Worm (Caenorhabditis elegans): ENCODE results near the gene F53A2.9.

Gene F53A2.9

DNA sequence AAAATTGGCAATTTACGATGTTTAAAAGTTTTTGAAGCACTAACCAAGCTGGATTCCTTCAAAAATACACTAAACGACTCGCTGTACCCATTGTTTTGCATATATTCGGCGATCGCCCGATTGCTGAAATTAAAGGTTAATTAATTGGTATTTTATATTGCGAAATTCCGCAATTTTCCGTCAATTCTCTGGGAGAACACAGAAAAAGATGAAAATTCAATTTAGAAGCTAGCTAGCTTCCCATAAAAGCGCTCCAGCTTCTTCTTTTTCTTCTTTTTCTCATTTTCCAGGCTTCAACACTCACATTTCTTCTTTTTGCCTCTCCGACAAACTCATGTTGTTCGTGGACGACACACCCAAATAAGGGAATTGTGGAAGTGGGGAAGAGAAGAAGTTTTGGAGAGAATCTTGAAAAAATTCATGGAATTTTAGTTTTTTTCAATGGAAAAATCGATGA, 17.2 kb upstream of the F53A2.9 start, which contains the start of gene lis-1:
Gene lis-1, minus strand, starts transcription at position 407 of the 457 bp plus-strand sequence.
- peak in 1 of 3 experiments; percentile 23 for TF ChIP-seq lin-35 (GFP tag; optimal IDR thresholded peaks at IDR 0.05)
- no peak for TF ChIP-seq hsf-1 (GFP tag; IDR thresholded peaks at IDR 0.05)
- TF ChIP-seq chd-7 (tag; optimal IDR thresholded peaks at IDR 0.05), result no peak
- no peak for TF ChIP-seq ztf-26 (tag; optimal IDR thresholded peaks at IDR 0.05)
- TF ChIP-seq atf-7 (tag; optimal IDR thresholded peaks at IDR 0.05), result peak; percentile 5
- no peak for TF ChIP-seq cebp-1 (GFP tag; IDR thresholded peaks at IDR 0.05)
- TF ChIP-seq cebp-1 (tag; optimal IDR thresholded peaks at IDR 0.05), result peak; percentile 80
- TF ChIP-seq nfyb-1 (GFP tag; IDR thresholded peaks at IDR 0.05), result 0 out of 2 replicates have a peak, but pooled peaks have one; percentile 10

DNA sequence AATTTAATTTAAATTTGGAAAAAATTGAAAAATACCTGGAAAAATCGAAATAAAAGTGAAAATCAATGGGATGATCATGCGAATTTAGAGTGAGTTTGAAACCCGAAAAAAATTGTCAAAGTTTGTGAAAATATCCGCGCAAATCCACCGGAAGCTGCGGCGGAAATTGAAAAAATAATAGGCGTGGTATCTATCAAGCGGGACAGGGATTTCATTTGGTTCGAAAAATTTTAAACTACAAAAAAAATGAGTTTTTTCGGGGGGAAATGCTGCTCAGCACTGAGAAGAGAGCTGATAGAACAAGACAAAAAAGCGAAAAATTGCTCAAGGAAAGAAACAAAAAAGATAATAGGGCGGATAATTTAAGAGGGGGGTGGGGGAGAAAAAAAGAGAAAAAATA, 11.8 kb upstream of the F53A2.9 start, which contains the start of gene T03F6.9:
Gene T03F6.9, minus strand, starts transcription at position 101 of the 400 bp plus-strand sequence.
- TF ChIP-seq C06A6.2 (GFP tag; conservative IDR thresholded peaks at IDR 0.05) (no peak), ztf-18 (tag; optimal IDR thresholded peaks at IDR 0.05) (no peak), aptf-2 (GFP tag; conservative IDR thresholded peaks at IDR 0.05) (no peak), unc-62 (GFP tag; optimal IDR thresholded peaks at IDR 0.05) (no peak)

DNA sequence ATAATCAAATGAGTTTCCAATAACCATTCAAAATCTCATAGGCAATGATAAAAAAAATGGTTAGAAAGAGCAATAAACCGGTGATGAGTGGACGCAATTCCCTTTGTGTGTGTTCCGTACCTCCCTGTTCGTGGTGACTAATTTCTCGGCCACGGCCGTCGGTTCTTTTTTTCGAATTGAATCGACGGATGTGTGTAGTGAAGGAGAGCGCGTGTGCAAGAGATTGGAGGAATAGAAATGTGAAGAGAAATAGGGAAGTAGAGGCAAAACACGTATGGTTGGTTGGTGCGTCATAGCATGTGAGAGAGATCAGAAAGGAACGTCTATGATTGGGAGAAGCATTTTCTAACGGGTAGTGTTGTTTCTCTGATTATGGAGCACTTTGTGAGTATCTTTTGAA, 691 bp upstream of the F53A2.9 start:
- TF ChIP-seq F23B12.7 (tag; optimal IDR thresholded peaks at IDR 0.05; ENCODE audit: insufficient read depth) (peak; percentile 41), ztf-18 (tag; optimal IDR thresholded peaks at IDR 0.05) (no peak), K12H6.12 (tag; optimal IDR thresholded peaks at IDR 0.05) (peak; percentile 40), nhr-80 (tag; optimal IDR thresholded peaks at IDR 0.05) (peak; percentile 60), T07F8.4 (tag; optimal IDR thresholded peaks at IDR 0.05) (no peak), hmg-1.2 (GFP tag; IDR thresholded peaks at IDR 0.05) (peak; percentile 10; the same call in 1 of the 2 replicates), attf-5 (GFP tag; optimal IDR thresholded peaks at IDR 0.05) (peak; percentile 67), dpl-1 (GFP tag; optimal IDR thresholded peaks at IDR 0.05) (no peak)

- no peak for TF ChIP-seq madf-6 (GFP tag; IDR thresholded peaks at IDR 0.05)
- TF ChIP-seq hmg-20 (GFP tag; IDR thresholded peaks at IDR 0.05), result no peak
- no peak for TF ChIP-seq xnd-1 (tag; optimal IDR thresholded peaks at IDR 0.05)
- no peak for TF ChIP-seq ztf-28 (GFP tag; IDR thresholded peaks at IDR 0.05)
- no peak for TF ChIP-seq repo-1 (tag; optimal IDR thresholded peaks at IDR 0.05)
- no peak for TF ChIP-seq mxl-1 (tag; optimal IDR thresholded peaks at IDR 0.05)
- no peak for TF ChIP-seq ceh-40 (GFP tag; IDR thresholded peaks at IDR 0.05)
- TF ChIP-seq C17E4.6 (GFP tag; IDR thresholded peaks at IDR 0.05), result no peak
- no peak for TF ChIP-seq B0261.1 (tag; optimal IDR thresholded peaks at IDR 0.05)
- no peak for TF ChIP-seq lin-54 (GFP tag; optimal IDR thresholded peaks at IDR 0.05)
- TF ChIP-seq madf-3 (GFP tag; IDR thresholded peaks at IDR 0.05), result no peak
- TF ChIP-seq hsf-1 (GFP tag; IDR thresholded peaks at IDR 0.05), result no peak
- no peak for TF ChIP-seq T07F8.4 (tag; optimal IDR thresholded peaks at IDR 0.05)
- no peak for TF ChIP-seq ceh-91 (GFP tag; IDR thresholded peaks at IDR 0.05)
- no peak for TF ChIP-seq ama-1 (optimal IDR thresholded peaks at IDR 0.05)
- no peak for TF ChIP-seq ama-1 (GFP tag; optimal IDR thresholded peaks at IDR 0.05)
- no peak for TF ChIP-seq ceh-58 (GFP tag; IDR thresholded peaks at IDR 0.05)
- no peak for TF ChIP-seq ztf-3 (GFP tag; optimal IDR thresholded peaks at IDR 0.05)
Measured at ce11 chrIII:13350964-13351363, 8.2 kb downstream of the F53A2.9 start.

ce11 chrIII:13348891-13349290, 10.3 kb downstream of the F53A2.9 start:
- TF ChIP-seq B0336.3 (GFP tag; IDR thresholded peaks at IDR 0.05) (no peak), ztf-25 (GFP tag; IDR thresholded peaks at IDR 0.05) (no peak), hlh-26 (GFP tag; conservative IDR thresholded peaks at IDR 0.05) (no peak), cebp-2 (GFP tag; IDR thresholded peaks at IDR 0.05) (no peak), gei-17 (GFP tag; optimal IDR thresholded peaks at IDR 0.05) (no peak), F52B5.7 (tag; optimal IDR thresholded peaks at IDR 0.05) (no peak), lin-26 (GFP tag; IDR thresholded peaks at IDR 0.05) (no peak), ceh-27 (GFP tag; optimal IDR thresholded peaks at IDR 0.05) (no peak), snpc-1.1 (tag; optimal IDR thresholded peaks at IDR 0.05; ENCODE audit: insufficient read depth) (no peak), attf-6 (GFP tag; IDR thresholded peaks at IDR 0.05) (no peak), lsl-1 (GFP tag; optimal IDR thresholded peaks at IDR 0.05) (no peak)
